Fruit fly (Drosophila melanogaster) S2 (cell line): ENCODE results near the gene RpS21.

Experiments used
- CG8478 ChIP-seq: fragments of >200 bp; optimal IDR thresholded peaks from 2 replicates; lab custom pipeline; 2018
- CTCF ChIP-seq, 2 experiments: fragments of >200 bp; optimal IDR thresholded peaks; 2 replicates each; lab custom pipeline; 2018

dm6 chr2L:2894356-2894755 is 38.5 kb downstream of the RpS21 start:
- no peak for TF ChIP-seq CG8478
- no peak for TF ChIP-seq CTCF (optimal IDR thresholded peaks at IDR 0.05; lab: Kevin White, UChicago)
